Fruit fly (Drosophila melanogaster) whole organism, wandering third instar larva: ENCODE results near the gene CycY.

Experiments
- Abd-B ChIP-seq: fragments of >200 bp; optimal IDR thresholded peaks from 2 replicates; lab custom pipeline; 2017; ENCODE audit warnings: missing biosample characterization, missing genetic modification characterization
- Dfd ChIP-seq: fragments of >200 bp; optimal IDR thresholded peaks from 2 replicates; lab custom pipeline; 2017; ENCODE audit warnings: missing biosample characterization, missing genetic modification characterization
- N ChIP-seq: fragments of >200 bp; optimal IDR thresholded peaks from 2 replicates; lab custom pipeline; 2018; ENCODE audit warnings: missing biosample characterization, missing external identifiers, missing genetic modification characterization
- OdsH ChIP-seq: fragments of 200-800 bp; sonication (Bioruptor generic); optimal IDR thresholded peaks from 2 replicates; lab custom pipeline; 2016; ENCODE audit warnings: missing biosample characterization, mild to moderate bottlenecking, missing genetic modification characterization
- Sp1 ChIP-seq: fragments of 200-800 bp; sonication (Bioruptor generic); optimal IDR thresholded peaks from 3 replicates; lab custom pipeline; 2019; ENCODE audit warnings: missing biosample characterization, mild to moderate bottlenecking, missing genetic modification characterization, moderate library complexity
- pan ChIP-seq: fragments of >200 bp; optimal IDR thresholded peaks from 2 replicates; lab custom pipeline; 2017
- psq ChIP-seq: fragments of 200-800 bp; sonication (Bioruptor generic); optimal IDR thresholded peaks from 3 replicates; lab custom pipeline; 2017; ENCODE audit warnings: missing biosample characterization, mild to moderate bottlenecking, missing genetic modification characterization, moderate library complexity

DNA sequence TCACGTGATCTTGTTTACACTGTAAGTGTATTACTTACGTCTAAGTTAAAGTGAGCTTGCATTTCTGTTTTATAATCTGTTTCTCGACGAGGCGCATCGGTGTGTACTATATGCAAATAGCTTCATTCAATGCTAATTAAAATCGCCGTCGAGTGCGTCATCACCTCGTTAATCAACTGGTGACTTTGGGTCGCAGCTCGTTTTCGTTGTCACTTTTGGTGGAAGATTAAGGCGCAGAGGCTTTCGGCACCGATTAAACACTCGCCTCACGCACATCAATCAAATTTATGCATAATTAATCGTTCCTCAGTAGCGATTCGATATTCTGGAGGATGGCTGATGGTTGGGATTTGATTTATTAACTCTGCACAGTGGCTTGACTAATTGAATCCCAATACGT is 30.7 kb upstream of the CycY start:
- TF ChIP-seq OdsH (no peak), N (GFP tag; lab: Kevin White, UChicago) (no peak), Sp1 (GFP tag; lab: Kevin White, UChicago) (no peak), pan (lab: Kevin White, UChicago) (no peak), psq (GFP tag; lab: Kevin White, UChicago) (no peak), Dfd (no peak), Abd-B (no peak)
